Fruit fly (Drosophila melanogaster) whole organism, embryonic: ENCODE measurements around the gene Ir93a.

Source experiments
- Aef1 ChIP-seq: fragments of 200-800 bp; sonication (Bioruptor generic); IDR thresholded peaks from 3 replicates; pipeline ENCODE4 v1.3.6; 2022; ENCODE audit warnings: missing biosample characterization, missing genetic modification characterization
- Atf3 ChIP-seq: fragments of 200-800 bp; sonication (Bioruptor generic); optimal IDR thresholded peaks from 3 replicates; lab custom pipeline; 2016; ENCODE audit warnings: missing biosample characterization, missing genetic modification characterization
- BEAF-32 ChIP-seq: fragments of 200-800 bp; sonication (Bioruptor generic); optimal IDR thresholded peaks from 3 replicates; lab custom pipeline; 2017; ENCODE audit warnings: missing biosample characterization, missing genetic modification characterization, mild to moderate bottlenecking, moderate library complexity, missing genetic modification reagents
- Bdp1 ChIP-seq: fragments of 200-800 bp; sonication (Bioruptor generic); optimal IDR thresholded peaks from 3 replicates; lab custom pipeline; 2016; ENCODE audit warnings: missing biosample characterization, missing genetic modification characterization
- Bgb ChIP-seq: fragments of 200-800 bp; sonication (Bioruptor generic); IDR thresholded peaks from 2 replicates; pipeline ENCODE4 v1.3.6; 2022; ENCODE audit warnings: missing biosample characterization, missing genetic modification characterization; ENCODE audit not compliant: partially characterized antibody
- CG11560 ChIP-seq: fragments of 200-800 bp; sonication (Bioruptor generic); IDR thresholded peaks from 3 replicates; pipeline ENCODE4 v1.3.6; 2022; ENCODE audit warnings: missing biosample characterization, missing genetic modification characterization
- CG12104 ChIP-seq: fragments of 200-800 bp; sonication (Bioruptor generic); optimal IDR thresholded peaks from 3 replicates; lab custom pipeline; 2016; ENCODE audit warnings: missing biosample characterization, missing genetic modification characterization
- CG1233 ChIP-seq: fragments of 200-800 bp; sonication (Bioruptor generic); optimal IDR thresholded peaks from 4 replicates; lab custom pipeline; 2018; ENCODE audit warnings: missing biosample characterization, mild to moderate bottlenecking, missing genetic modification characterization
- CG14441 ChIP-seq: fragments of 200-800 bp; sonication (Bioruptor generic); IDR thresholded peaks from 2 replicates; pipeline ENCODE4 v1.3.6; 2022; ENCODE audit warnings: missing biosample characterization, missing genetic modification characterization
- CG15514 ChIP-seq: fragments of 200-800 bp; sonication (Bioruptor generic); optimal IDR thresholded peaks from 3 replicates; lab custom pipeline; 2017; ENCODE audit warnings: missing biosample characterization, missing genetic modification characterization, mild to moderate bottlenecking, moderate library complexity, missing genetic modification reagents
- CG17802 ChIP-seq: fragments of 200-800 bp; sonication (Bioruptor generic); optimal IDR thresholded peaks from 2 replicates; lab custom pipeline; 2018; ENCODE audit warnings: missing biosample characterization, mild to moderate bottlenecking, missing genetic modification characterization, moderate library complexity
- CG1792 ChIP-seq: fragments of 200-800 bp; sonication (Bioruptor generic); optimal IDR thresholded peaks from 2 replicates; lab custom pipeline; 2016; ENCODE audit warnings: missing biosample characterization, missing genetic modification characterization
- CG31441 ChIP-seq: fragments of 200-800 bp; sonication (Bioruptor generic); IDR thresholded peaks from 2 replicates; pipeline ENCODE4 v1.3.6; 2022; ENCODE audit warnings: missing biosample characterization, missing genetic modification characterization
- CG34224 ChIP-seq: fragments of 200-800 bp; sonication (Bioruptor generic); IDR thresholded peaks from 3 replicates; pipeline ENCODE4 v1.3.6; 2022; ENCODE audit warnings: missing biosample characterization, missing genetic modification characterization; ENCODE audit not compliant: partially characterized antibody
- CG3847 ChIP-seq: fragments of 200-800 bp; sonication (Bioruptor generic); IDR thresholded peaks from 2 replicates; pipeline ENCODE4 v1.3.6; 2022; ENCODE audit warnings: missing biosample characterization, missing genetic modification characterization
- CG42726 ChIP-seq: fragments of 200-800 bp; sonication (Bioruptor generic); IDR thresholded peaks from 2 replicates; pipeline ENCODE4 v1.3.6; 2022; ENCODE audit warnings: missing biosample characterization, missing genetic modification characterization; ENCODE audit not compliant: partially characterized antibody
- CG6791 ChIP-seq: fragments of 200-800 bp; sonication (Bioruptor generic); IDR thresholded peaks from 3 replicates; pipeline ENCODE4 v1.3.6; 2022; ENCODE audit warnings: missing biosample characterization, missing genetic modification characterization; ENCODE audit not compliant: partially characterized antibody
- CG7786 ChIP-seq: fragments of 200-800 bp; sonication (Bioruptor generic); optimal IDR thresholded peaks from 2 replicates; lab custom pipeline; 2016; ENCODE audit warnings: missing biosample characterization, missing genetic modification characterization
- CG7963 ChIP-seq: fragments of 200-800 bp; sonication (Bioruptor generic); IDR thresholded peaks from 3 replicates; pipeline ENCODE4 v1.3.6; 2022; ENCODE audit warnings: missing biosample characterization, missing genetic modification characterization; ENCODE audit not compliant: partially characterized antibody
- Dfd ChIP-seq, 2 experiments: fragments of >200 bp; optimal IDR thresholded peaks; 2 replicates each; lab custom pipeline; 2017; ENCODE audit warnings: missing biosample characterization in 2 of 2, missing genetic modification characterization in 2 of 2
- Doc2 ChIP-seq: fragments of 200-800 bp; sonication (Bioruptor generic); IDR thresholded peaks from 2 replicates; pipeline ENCODE4 v1.3.6; 2022; ENCODE audit warnings: missing biosample characterization, missing genetic modification characterization
- Elba2 ChIP-seq: fragments of 200-800 bp; sonication (Bioruptor generic); optimal IDR thresholded peaks from 3 replicates; lab custom pipeline; 2016; ENCODE audit warnings: missing biosample characterization, missing genetic modification characterization
- Ets65A ChIP-seq: fragments of 200-800 bp; sonication (Bioruptor generic); peaks from one replicate; lab custom pipeline; 2016; ENCODE audit warnings: missing biosample characterization, missing genetic modification characterization
- HHEX ChIP-seq: fragments of 200-800 bp; sonication (Bioruptor generic); optimal IDR thresholded peaks from 3 replicates; lab custom pipeline; 2017; ENCODE audit warnings: missing biosample characterization, mild to moderate bottlenecking, missing genetic modification characterization, missing genetic modification reagents
- HLH4C ChIP-seq: fragments of 200-800 bp; sonication (Bioruptor generic); IDR thresholded peaks from 3 replicates; pipeline ENCODE4 v1.3.6; 2022; ENCODE audit warnings: missing biosample characterization, missing genetic modification characterization; ENCODE audit not compliant: partially characterized antibody
- HLHmδ ChIP-seq: fragments of 200-800 bp; sonication (Bioruptor generic); optimal IDR thresholded peaks from 2 replicates; lab custom pipeline; 2018; ENCODE audit warnings: missing biosample characterization, mild to moderate bottlenecking, missing genetic modification characterization, moderate library complexity
- Meics ChIP-seq: fragments of 200-800 bp; sonication (Bioruptor generic); optimal IDR thresholded peaks from 2 replicates; lab custom pipeline; 2017; ENCODE audit warnings: missing biosample characterization, mild to moderate bottlenecking, missing genetic modification characterization
- Opbp ChIP-seq: fragments of 200-800 bp; sonication (Bioruptor generic); IDR thresholded peaks from 3 replicates; pipeline ENCODE4 v1.3.6; 2022; ENCODE audit warnings: missing biosample characterization, missing genetic modification characterization; ENCODE audit not compliant: partially characterized antibody
- Rx ChIP-seq: fragments of 200-800 bp; sonication (Bioruptor generic); IDR thresholded peaks from 2 replicates; pipeline ENCODE4 v1.3.6; 2022; ENCODE audit warnings: missing biosample characterization, missing genetic modification characterization
- Scr ChIP-seq: fragments of 200-800 bp; sonication (Bioruptor generic); IDR thresholded peaks from 2 replicates; pipeline ENCODE4 v1.3.6; 2022; ENCODE audit warnings: missing biosample characterization, missing genetic modification characterization; ENCODE audit not compliant: partially characterized antibody
- Side ChIP-seq: fragments of 200-800 bp; sonication (Bioruptor generic); optimal IDR thresholded peaks from 2 replicates; lab custom pipeline; 2016; ENCODE audit warnings: missing biosample characterization, missing genetic modification characterization
- Spps ChIP-seq: fragments of 200-800 bp; sonication (Bioruptor generic); optimal IDR thresholded peaks from 2 replicates; lab custom pipeline; 2018; ENCODE audit warnings: missing biosample characterization, mild to moderate bottlenecking, missing genetic modification characterization
- Stat92E ChIP-seq, 3 experiments: fragments of >200 bp in 2 of 3; fragments of 200-800 bp in 1 of 3; sonication (Bioruptor generic) in 1 of 3; optimal IDR thresholded peaks; 2 replicates each; lab custom pipeline; 2017 to 2019; ENCODE audit warnings: missing biosample characterization in 3 of 3, missing genetic modification characterization in 3 of 3, mild to moderate bottlenecking in 1 of 3, moderate library complexity in 1 of 3
- Trl ChIP-seq, 3 experiments: fragments of >200 bp in 2 of 3; fragments of 200-800 bp in 1 of 3; sonication (Bioruptor generic) in 1 of 3; optimal IDR thresholded peaks; 2 replicates in 1 of 3; 3 replicates in 2 of 3; lab custom pipeline; 2016 to 2017; ENCODE audit warnings: missing biosample characterization in 1 of 3, missing genetic modification characterization in 1 of 3
- amos ChIP-seq: fragments of 200-800 bp; sonication (Bioruptor generic); IDR thresholded peaks from 2 replicates; pipeline ENCODE4 v1.3.6; 2022; ENCODE audit warnings: missing biosample characterization, missing genetic modification characterization; ENCODE audit not compliant: partially characterized antibody
- ash1 ChIP-seq: fragments of 200-800 bp; sonication (Bioruptor generic); optimal IDR thresholded peaks from 2 replicates; lab custom pipeline; 2018; ENCODE audit warnings: missing biosample characterization, mild to moderate bottlenecking, missing genetic modification characterization
- bbx ChIP-seq: fragments of 200-800 bp; sonication (Bioruptor generic); IDR thresholded peaks from 2 replicates; pipeline ENCODE4 v1.3.6; 2022; ENCODE audit warnings: missing biosample characterization, missing genetic modification characterization; ENCODE audit not compliant: partially characterized antibody
- bsh ChIP-seq, 2 experiments: fragments of 200-800 bp; sonication (Bioruptor generic); optimal IDR thresholded peaks; 2 replicates each; lab custom pipeline; 2017 to 2018; ENCODE audit warnings: mild to moderate bottlenecking in 2 of 2, missing biosample characterization in 2 of 2, missing genetic modification characterization in 2 of 2, moderate library complexity in 1 of 2
- disco-r ChIP-seq: fragments of 200-800 bp; sonication (Bioruptor generic); optimal IDR thresholded peaks from 2 replicates; lab custom pipeline; 2016; ENCODE audit warnings: missing biosample characterization, missing genetic modification characterization
- dmrt99B ChIP-seq: fragments of 200-800 bp; sonication (Bioruptor generic); optimal IDR thresholded peaks from 2 replicates; lab custom pipeline; 2018; ENCODE audit warnings: missing biosample characterization, mild to moderate bottlenecking, missing genetic modification characterization, moderate library complexity
- ems ChIP-seq: fragments of 200-800 bp; sonication (Bioruptor generic); optimal IDR thresholded peaks from 3 replicates; lab custom pipeline; 2016; ENCODE audit warnings: missing biosample characterization, missing genetic modification characterization
- en ChIP-seq: fragments of 200-800 bp; sonication (Bioruptor generic); optimal IDR thresholded peaks from 2 replicates; lab custom pipeline; 2016; ENCODE audit warnings: missing biosample characterization, missing genetic modification characterization
- phol ChIP-seq: fragments of 200-800 bp; sonication (Bioruptor generic); optimal IDR thresholded peaks from 3 replicates; lab custom pipeline; 2018; ENCODE audit warnings: missing biosample characterization, mild to moderate bottlenecking, missing genetic modification characterization, moderate library complexity
- schlank ChIP-seq: fragments of 200-800 bp; sonication (Bioruptor generic); optimal IDR thresholded peaks from 2 replicates; lab custom pipeline; 2018; ENCODE audit warnings: missing biosample characterization, mild to moderate bottlenecking, missing genetic modification characterization
- sqz ChIP-seq: fragments of 200-800 bp; sonication (Bioruptor generic); optimal IDR thresholded peaks from 3 replicates; lab custom pipeline; 2018; ENCODE audit warnings: missing biosample characterization, mild to moderate bottlenecking, missing genetic modification characterization
- ssp ChIP-seq: fragments of 200-800 bp; sonication (Bioruptor generic); IDR thresholded peaks from 2 replicates; pipeline ENCODE4 v1.3.6; 2022; ENCODE audit warnings: missing biosample characterization, missing genetic modification characterization
- tx ChIP-seq: fragments of 200-800 bp; sonication (Bioruptor generic); optimal IDR thresholded peaks from 2 replicates; lab custom pipeline; 2016; ENCODE audit warnings: missing biosample characterization, missing genetic modification characterization
- vnd ChIP-seq: fragments of 200-800 bp; sonication (Bioruptor generic); IDR thresholded peaks from 3 replicates; pipeline ENCODE4 v1.3.6; 2022; ENCODE audit warnings: missing biosample characterization, missing genetic modification characterization; ENCODE audit not compliant: partially characterized antibody
- wdn ChIP-seq: fragments of 200-800 bp; sonication (Bioruptor generic); IDR thresholded peaks from 2 replicates; pipeline ENCODE4 v1.3.6; 2022; ENCODE audit warnings: missing biosample characterization, missing genetic modification characterization

The Ir93a gene

dm6 chr3R:20890920-20891319 lies 31.2 kb upstream of the Ir93a start (continued):
- TF ChIP-seq CG6791 (peak; percentile 88), HLHmδ (no peak), disco-r (GFP tag; lab: Kevin White, UChicago) (no peak), Scr (GFP tag; lab: Robert Waterston, UW) (peak; percentile 44; the same call in 1 of the 2 replicates), BEAF-32 (GFP tag; lab: Kevin White, UChicago) (no peak), schlank (tag; lab: Kevin White, UChicago) (no peak), CG1233 (GFP tag; lab: Kevin White, UChicago) (no peak), en (GFP tag; lab: Kevin White, UChicago) (no peak), Rx (GFP tag; lab: Robert Waterston, UW) (no peak), sqz (GFP tag; lab: Kevin White, UChicago) (no peak), ems (GFP tag; lab: Kevin White, UChicago) (no peak), tx (GFP tag; lab: Kevin White, UChicago) (no peak), HLH4C (peak; percentile 58), vnd (GFP tag; lab: Robert Waterston, UW) (peak; percentile 47; the same call in 2 of the 3 replicates), Bgb (GFP tag; lab: Robert Waterston, UW) (peak; percentile 62), Side (GFP tag; lab: Kevin White, UChicago) (no peak), Ets65A (GFP tag; lab: Kevin White, UChicago) (no peak), CG14441 (GFP tag; lab: Robert Waterston, UW) (no peak), Aef1 (no peak), ssp (GFP tag; lab: Robert Waterston, UW) (no peak), dmrt99B (tag; lab: Kevin White, UChicago) (no peak), CG17802 (tag; lab: Kevin White, UChicago) (no peak), CG1792 (GFP tag; lab: Kevin White, UChicago) (no peak), ash1 (GFP tag; lab: Kevin White, UChicago) (no peak), wdn (GFP tag; lab: Robert Waterston, UW) (no peak), Meics (no peak), CG7963 (GFP tag; lab: Robert Waterston, UW) (peak; percentile 63; the same call in 2 of the 3 replicates), HHEX (GFP tag; lab: Kevin White, UChicago) (no peak), phol (tag; lab: Kevin White, UChicago) (no peak), CG3847 (GFP tag; lab: Robert Waterston, UW) (no peak), bsh (GFP tag; optimal IDR thresholded peaks at IDR 0.05; lab: Kevin White, UChicago) (no peak), Spps (no peak), CG12104 (no peak), CG11560 (tag; lab: Robert Waterston, UW) (no peak), Atf3 (GFP tag; lab: Kevin White, UChicago) (no peak), Dfd (GFP tag; optimal IDR thresholded peaks at IDR 0.05; lab: Kevin White, UChicago) (no peak), CG15514 (GFP tag; lab: Kevin White, UChicago) (no peak)

DNA sequence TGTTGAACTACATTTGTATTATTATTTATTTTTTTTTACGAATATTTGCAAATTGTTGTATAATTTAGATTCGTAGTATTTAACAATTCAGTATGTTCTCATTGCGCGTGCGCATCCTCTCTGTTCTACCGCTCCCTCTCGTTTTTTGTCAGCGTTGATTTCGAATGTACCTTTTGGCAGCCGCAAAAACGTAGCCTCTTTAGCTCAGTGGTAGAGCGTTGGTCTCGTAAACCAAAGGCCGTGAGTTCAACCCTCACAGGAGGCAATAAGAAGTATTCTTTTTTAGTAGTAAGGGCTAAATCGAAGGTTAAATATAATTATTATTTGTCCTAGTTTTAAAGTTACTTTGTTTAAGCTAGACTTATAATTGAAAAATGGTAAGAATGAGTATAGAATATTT lies 30.8 kb upstream of the Ir93a start:
- TF ChIP-seq CG34224 (GFP tag; lab: Robert Waterston, UW), result no peak
- peak; percentile 66 for TF ChIP-seq bbx (GFP tag; lab: Robert Waterston, UW)
- 0 out of 3 replicates have a peak, but pooled peaks have one; percentile 7 for TF ChIP-seq CG7963 (GFP tag; lab: Robert Waterston, UW)
- peak; percentile 75; the same call in 2 of the 3 replicates for TF ChIP-seq CG6791
- TF ChIP-seq Opbp (GFP tag; lab: Robert Waterston, UW), result peak; percentile 47; the same call in 1 of the 3 replicates
- TF ChIP-seq Scr (GFP tag; lab: Robert Waterston, UW), result 0 out of 2 replicates have a peak, but pooled peaks have one; percentile 53
- peak in 1 of 2 experiments; percentile 15 for TF ChIP-seq Trl (optimal IDR thresholded peaks at IDR 0.05; lab: Kevin White, UChicago)
- no peak for TF ChIP-seq Trl (GFP tag; optimal IDR thresholded peaks at IDR 0.05; lab: Kevin White, UChicago)
- no peak for TF ChIP-seq Stat92E (GFP tag; optimal IDR thresholded peaks at IDR 0.05; lab: Kevin White, UChicago)
- TF ChIP-seq Bdp1, result peak; percentile 97
- TF ChIP-seq Doc2 (GFP tag; lab: Robert Waterston, UW), result no peak
- TF ChIP-seq amos (GFP tag; lab: Robert Waterston, UW), result peak; percentile 60; the same call in 1 of the 2 replicates
- TF ChIP-seq Elba2 (GFP tag; lab: Kevin White, UChicago), result no peak
- TF ChIP-seq CG31441 (GFP tag; lab: Robert Waterston, UW), result no peak
- peak; percentile 21; the same call in 1 of the 2 replicates for TF ChIP-seq CG42726 (GFP tag; lab: Robert Waterston, UW)
- TF ChIP-seq CG7786 (GFP tag; lab: Kevin White, UChicago), result no peak
